Fruit fly (Drosophila melanogaster) whole organism, embryonic: ENCODE results near the gene Mst89B.
A peak's percentile ranks its signal among the peaks of the same experiment; 100 is the strongest.

Source experiments
- Antp ChIP-seq: fragments of 200-800 bp; sonication (Bioruptor generic); optimal IDR thresholded peaks from 3 replicates; lab custom pipeline; 2016; ENCODE audit warnings: missing biosample characterization, missing genetic modification characterization
- B-H2 ChIP-seq: fragments of 200-800 bp; sonication (Bioruptor generic); optimal IDR thresholded peaks from 2 replicates; lab custom pipeline; 2018; ENCODE audit warnings: missing biosample characterization, mild to moderate bottlenecking, missing genetic modification characterization
- CG12071 ChIP-seq: fragments of 200-800 bp; sonication (Bioruptor generic); optimal IDR thresholded peaks from 3 replicates; lab custom pipeline; 2018; ENCODE audit warnings: missing biosample characterization, mild to moderate bottlenecking, missing genetic modification characterization
- CG14050 ChIP-seq: fragments of 200-800 bp; sonication (Bioruptor generic); IDR thresholded peaks from 3 replicates; pipeline ENCODE4 v1.3.6; 2022; ENCODE audit warnings: missing biosample characterization, missing genetic modification characterization
- CG16863 ChIP-seq: fragments of 200-800 bp; sonication (Bioruptor generic); optimal IDR thresholded peaks from 3 replicates; lab custom pipeline; 2016; ENCODE audit warnings: missing biosample characterization, missing genetic modification characterization
- CG1792 ChIP-seq: fragments of 200-800 bp; sonication (Bioruptor generic); optimal IDR thresholded peaks from 2 replicates; lab custom pipeline; 2016; ENCODE audit warnings: missing biosample characterization, missing genetic modification characterization
- CG30403 ChIP-seq: fragments of 200-800 bp; sonication (Bioruptor generic); optimal IDR thresholded peaks from 3 replicates; lab custom pipeline; 2016; ENCODE audit warnings: missing biosample characterization, missing genetic modification characterization
- CG32772 ChIP-seq: fragments of 200-800 bp; sonication (Bioruptor generic); IDR thresholded peaks from 2 replicates; pipeline ENCODE4 v1.3.6; 2022; ENCODE audit warnings: missing biosample characterization, missing genetic modification characterization
- CG34422 ChIP-seq: fragments of 200-800 bp; sonication (Bioruptor generic); IDR thresholded peaks from 3 replicates; pipeline ENCODE4 v1.3.6; 2022; ENCODE audit warnings: missing biosample characterization, missing genetic modification characterization
- CG3838 ChIP-seq: fragments of 200-800 bp; sonication (Bioruptor generic); optimal IDR thresholded peaks from 3 replicates; lab custom pipeline; 2016; ENCODE audit warnings: missing biosample characterization, missing genetic modification characterization
- CG3995 ChIP-seq: fragments of 200-800 bp; sonication (Bioruptor generic); optimal IDR thresholded peaks from 3 replicates; lab custom pipeline; 2016; ENCODE audit warnings: missing biosample characterization, missing genetic modification characterization
- CG4730 ChIP-seq: fragments of 200-800 bp; sonication (Bioruptor generic); IDR thresholded peaks from 2 replicates; pipeline ENCODE4 v1.3.6; 2022; ENCODE audit warnings: missing biosample characterization, missing genetic modification characterization
- CG6254 ChIP-seq: fragments of 200-800 bp; sonication (Bioruptor generic); optimal IDR thresholded peaks from 3 replicates; lab custom pipeline; 2017; ENCODE audit warnings: mild to moderate bottlenecking, missing biosample characterization, missing genetic modification reagents, missing genetic modification characterization
- CG7745 ChIP-seq: fragments of 200-800 bp; sonication (Bioruptor generic); optimal IDR thresholded peaks from 2 replicates; lab custom pipeline; 2018; ENCODE audit warnings: missing biosample characterization, mild to moderate bottlenecking, missing genetic modification characterization, moderate library complexity
- CG7987 ChIP-seq: fragments of 200-800 bp; sonication (Bioruptor generic); optimal IDR thresholded peaks from 2 replicates; lab custom pipeline; 2018; ENCODE audit warnings: missing biosample characterization, mild to moderate bottlenecking, missing genetic modification characterization, moderate library complexity
- CG8924 ChIP-seq: fragments of 200-800 bp; optimal IDR thresholded peaks from 3 replicates; lab custom pipeline; 2019; ENCODE audit warnings: missing biosample characterization, mild to moderate bottlenecking, missing genetic modification characterization, moderate library complexity
- CG9797 ChIP-seq: fragments of 200-800 bp; sonication (Bioruptor generic); optimal IDR thresholded peaks from 3 replicates; lab custom pipeline; 2018; ENCODE audit warnings: missing biosample characterization, mild to moderate bottlenecking, missing genetic modification characterization
- CHES-1-like ChIP-seq: fragments of 200-800 bp; sonication (Bioruptor generic); optimal IDR thresholded peaks from 2 replicates; lab custom pipeline; 2016; ENCODE audit warnings: missing biosample characterization, missing genetic modification characterization
- Camta ChIP-seq: fragments of 200-800 bp; sonication (Bioruptor generic); optimal IDR thresholded peaks from 2 replicates; lab custom pipeline; 2016; ENCODE audit warnings: missing biosample characterization, missing genetic modification characterization
- D ChIP-seq, 2 experiments: fragments of 200-800 bp in 1 of 2; fragments of >200 bp in 1 of 2; sonication (Bioruptor generic) in 1 of 2; optimal IDR thresholded peaks; 2 replicates in 1 of 2; 3 replicates in 1 of 2; lab custom pipeline; 2017; ENCODE audit warnings: mild to moderate bottlenecking in 1 of 2, missing biosample characterization in 1 of 2, missing genetic modification characterization in 1 of 2, missing genetic modification reagents in 1 of 2
- Dp ChIP-seq: fragments of 200-800 bp; sonication (Bioruptor generic); optimal IDR thresholded peaks from 2 replicates; lab custom pipeline; 2018; ENCODE audit warnings: missing biosample characterization, mild to moderate bottlenecking, missing genetic modification characterization, moderate library complexity
- Eip74EF ChIP-seq, 2 experiments: fragments of 200-800 bp in 1 of 2; fragments of >200 bp in 1 of 2; sonication (Bioruptor generic) in 1 of 2; optimal IDR thresholded peaks; 2 replicates each; lab custom pipeline; 2017 to 2019; ENCODE audit warnings: missing biosample characterization in 2 of 2, missing genetic modification characterization in 2 of 2, mild to moderate bottlenecking in 1 of 2, moderate library complexity in 1 of 2
- H2.0 ChIP-seq: fragments of 200-800 bp; sonication (Bioruptor generic); IDR thresholded peaks from 2 replicates; pipeline ENCODE4 v1.3.6; 2022; ENCODE audit warnings: missing biosample characterization, missing genetic modification characterization
- Hand ChIP-seq: fragments of 200-800 bp; sonication (Bioruptor generic); optimal IDR thresholded peaks from 2 replicates; lab custom pipeline; 2017; ENCODE audit warnings: mild to moderate bottlenecking, missing biosample characterization, missing genetic modification reagents, missing genetic modification characterization
- Hr51 ChIP-seq, 2 experiments: fragments of 200-800 bp; sonication (Bioruptor generic); optimal IDR thresholded peaks; 2 replicates in 1 of 2; 3 replicates in 1 of 2; lab custom pipeline; 2016 to 2018; ENCODE audit warnings: missing biosample characterization in 2 of 2, missing genetic modification characterization in 2 of 2, mild to moderate bottlenecking in 1 of 2, moderate library complexity in 1 of 2
- Hsf ChIP-seq: fragments of 200-800 bp; sonication (Bioruptor generic); optimal IDR thresholded peaks from 3 replicates; lab custom pipeline; 2016; ENCODE audit warnings: missing biosample characterization, missing genetic modification characterization
- MESR4 ChIP-seq: fragments of 200-800 bp; sonication (Bioruptor generic); optimal IDR thresholded peaks from 2 replicates; lab custom pipeline; 2018; ENCODE audit warnings: missing biosample characterization, mild to moderate bottlenecking, missing genetic modification characterization, moderate library complexity
- Mad ChIP-seq: fragments of 200-800 bp; sonication (Bioruptor generic); optimal IDR thresholded peaks from 2 replicates; lab custom pipeline; 2016; ENCODE audit warnings: missing biosample characterization, missing genetic modification characterization
- Myb ChIP-seq: fragments of 200-800 bp; sonication (Bioruptor generic); optimal IDR thresholded peaks from 2 replicates; lab custom pipeline; 2016; ENCODE audit warnings: missing biosample characterization, missing genetic modification characterization
- Sry-β ChIP-seq: fragments of 200-800 bp; sonication (Bioruptor generic); optimal IDR thresholded peaks from 2 replicates; lab custom pipeline; 2018; ENCODE audit warnings: missing biosample characterization, mild to moderate bottlenecking, missing genetic modification characterization, moderate library complexity
- bsh ChIP-seq, 2 experiments: fragments of 200-800 bp; sonication (Bioruptor generic); optimal IDR thresholded peaks; 2 replicates each; lab custom pipeline; 2017 to 2018; ENCODE audit warnings: mild to moderate bottlenecking in 2 of 2, missing biosample characterization in 2 of 2, missing genetic modification characterization in 2 of 2, moderate library complexity in 1 of 2
- cwo ChIP-seq: fragments of 200-800 bp; sonication (Bioruptor generic); optimal IDR thresholded peaks from 3 replicates; lab custom pipeline; 2017; ENCODE audit warnings: missing biosample characterization, missing genetic modification characterization, mild to moderate bottlenecking, moderate library complexity, missing genetic modification reagents
- dm ChIP-seq: fragments of 200-800 bp; sonication (Bioruptor generic); optimal IDR thresholded peaks from 3 replicates; lab custom pipeline; 2016; ENCODE audit warnings: missing biosample characterization, missing genetic modification characterization
- exex ChIP-seq: fragments of 200-800 bp; sonication (Bioruptor generic); optimal IDR thresholded peaks from 4 replicates; lab custom pipeline; 2018; ENCODE audit warnings: missing biosample characterization, mild to moderate bottlenecking, missing genetic modification characterization, moderate library complexity
- grau ChIP-seq: fragments of 200-800 bp; optimal IDR thresholded peaks from 3 replicates; lab custom pipeline; 2019; ENCODE audit warnings: missing biosample characterization, mild to moderate bottlenecking, missing genetic modification characterization, moderate library complexity
- kay ChIP-seq: fragments of 200-800 bp; sonication (Bioruptor generic); optimal IDR thresholded peaks from 2 replicates; lab custom pipeline; 2016; ENCODE audit warnings: missing biosample characterization, missing genetic modification characterization
- kni ChIP-seq: fragments of 200-800 bp; sonication (Bioruptor generic); optimal IDR thresholded peaks from 3 replicates; lab custom pipeline; 2017; ENCODE audit warnings: mild to moderate bottlenecking, missing biosample characterization, missing genetic modification reagents, missing genetic modification characterization
- lbe ChIP-seq: fragments of 200-800 bp; sonication (Bioruptor generic); optimal IDR thresholded peaks from 2 replicates; lab custom pipeline; 2016; ENCODE audit warnings: missing biosample characterization, mild to moderate bottlenecking, missing genetic modification characterization
- lilli ChIP-seq: fragments of 200-800 bp; sonication (Bioruptor generic); optimal IDR thresholded peaks from 3 replicates; lab custom pipeline; 2016; ENCODE audit warnings: missing biosample characterization, missing genetic modification characterization
- lmd ChIP-seq: fragments of 200-800 bp; sonication (Bioruptor generic); IDR thresholded peaks from 2 replicates; pipeline ENCODE4 v1.3.6; 2022; ENCODE audit warnings: missing biosample characterization, missing genetic modification characterization
- nmo ChIP-seq: fragments of 200-800 bp; sonication (Bioruptor generic); optimal IDR thresholded peaks from 2 replicates; lab custom pipeline; 2018; ENCODE audit warnings: missing biosample characterization, mild to moderate bottlenecking, missing genetic modification characterization, moderate library complexity
- onecut ChIP-seq: fragments of 200-800 bp; sonication (Bioruptor generic); IDR thresholded peaks from 2 replicates; pipeline ENCODE4 v1.3.6; 2022; ENCODE audit warnings: missing biosample characterization, missing genetic modification characterization
- sens-2 ChIP-seq: fragments of 200-800 bp; sonication (Bioruptor generic); IDR thresholded peaks from 2 replicates; pipeline ENCODE4 v1.3.6; 2022; ENCODE audit warnings: missing biosample characterization, missing genetic modification characterization
- slbo ChIP-seq: fragments of 200-800 bp; sonication (Bioruptor generic); IDR thresholded peaks from 2 replicates; pipeline ENCODE4 v1.3.6; 2022; ENCODE audit warnings: missing biosample characterization, missing genetic modification characterization
- sob ChIP-seq: fragments of 200-800 bp; sonication (Bioruptor generic); IDR thresholded peaks from 2 replicates; pipeline ENCODE4 v1.3.6; 2022; ENCODE audit warnings: missing biosample characterization, missing genetic modification characterization
- tap ChIP-seq: fragments of 200-800 bp; optimal IDR thresholded peaks from 3 replicates; lab custom pipeline; 2019; ENCODE audit warnings: missing biosample characterization, mild to moderate bottlenecking, missing genetic modification characterization, moderate library complexity
- trem ChIP-seq: fragments of 200-800 bp; optimal IDR thresholded peaks from 3 replicates; lab custom pipeline; 2019; ENCODE audit warnings: missing biosample characterization, mild to moderate bottlenecking, missing genetic modification characterization, moderate library complexity
- twi ChIP-seq: fragments of 200-800 bp; optimal IDR thresholded peaks from 2 replicates; lab custom pipeline; 2019; ENCODE audit warnings: missing biosample characterization, mild to moderate bottlenecking, missing genetic modification characterization, moderate library complexity
- z ChIP-seq: fragments of 200-800 bp; sonication (Bioruptor generic); IDR thresholded peaks from 3 replicates; pipeline ENCODE4 v1.3.6; 2022; ENCODE audit warnings: missing biosample characterization, missing genetic modification characterization
- zf30C ChIP-seq: fragments of 200-800 bp; sonication (Bioruptor generic); optimal IDR thresholded peaks from 3 replicates; lab custom pipeline; 2018; ENCODE audit warnings: missing biosample characterization, mild to moderate bottlenecking, missing genetic modification characterization

The Mst89B gene

dm6 chr3R:16242461-16242934 is 24.3 kb upstream of the Mst89B start (continued):
- no peak for TF ChIP-seq sob (GFP tag; lab: Robert Waterston, UW)
- peak; percentile 72 for TF ChIP-seq CG8924 (tag; lab: Kevin White, UChicago)
- TF ChIP-seq CHES-1-like (GFP tag; lab: Kevin White, UChicago) = peak; percentile 61
- no peak for TF ChIP-seq Hsf (GFP tag; lab: Kevin White, UChicago)
- peak; percentile 65 for TF ChIP-seq twi
- peak; percentile 72 for TF ChIP-seq lbe (GFP tag; lab: Kevin White, UChicago)
- TF ChIP-seq tap = peak; percentile 56
- no peak for TF ChIP-seq CG32772 (GFP tag; lab: Robert Waterston, UW)
- no peak for TF ChIP-seq CG3995 (GFP tag; lab: Kevin White, UChicago)
- TF ChIP-seq sens-2 (GFP tag; lab: Robert Waterston, UW) = no peak
- TF ChIP-seq zf30C (GFP tag; lab: Kevin White, UChicago) = peak; percentile 29
- peak; percentile 34 for TF ChIP-seq CG3838 (GFP tag; lab: Kevin White, UChicago)
- TF ChIP-seq Hand (GFP tag; lab: Kevin White, UChicago) = peak; percentile 62
- TF ChIP-seq kay (GFP tag; lab: Kevin White, UChicago) = peak; percentile 68
- peak; percentile 39 for TF ChIP-seq lilli (GFP tag; lab: Kevin White, UChicago)
- peak; percentile 53 for TF ChIP-seq dm (GFP tag; lab: Kevin White, UChicago)
- no peak for TF ChIP-seq lmd (GFP tag; lab: Robert Waterston, UW)
- peak in 1 of 2 experiments; percentile 64 for TF ChIP-seq Eip74EF (GFP tag; optimal IDR thresholded peaks at IDR 0.05; lab: Kevin White, UChicago)
- peak; percentile 84 for TF ChIP-seq CG7987 (GFP tag; lab: Kevin White, UChicago)
- no peak for TF ChIP-seq z (GFP tag; lab: Robert Waterston, UW)
- peak; percentile 53 for TF ChIP-seq CG7745
- TF ChIP-seq Antp (GFP tag; lab: Kevin White, UChicago) = peak; percentile 6
- peak; percentile 96 for TF ChIP-seq D (optimal IDR thresholded peaks at IDR 0.05; lab: Kevin White, UChicago)
- TF ChIP-seq D (GFP tag; optimal IDR thresholded peaks at IDR 0.05; lab: Kevin White, UChicago) = peak; percentile 20
- TF ChIP-seq CG12071 (GFP tag; lab: Kevin White, UChicago) = peak; percentile 52
- peak; percentile 27 for TF ChIP-seq CG6254 (GFP tag; lab: Kevin White, UChicago)
- peak; percentile 48 to 60 for TF ChIP-seq Hr51 (GFP tag; optimal IDR thresholded peaks at IDR 0.05; lab: Kevin White, UChicago)
- TF ChIP-seq CG34422 (GFP tag; lab: Robert Waterston, UW) = no peak
- peak; percentile 86 for TF ChIP-seq cwo (GFP tag; lab: Kevin White, UChicago)
- TF ChIP-seq B-H2 = peak; percentile 36
- TF ChIP-seq slbo = no peak
- no peak for TF ChIP-seq Sry-β (GFP tag; lab: Kevin White, UChicago)
- peak; percentile 41; the same call in 1 of the 2 replicates for TF ChIP-seq onecut
- no peak for TF ChIP-seq CG9797 (GFP tag; lab: Kevin White, UChicago)
- TF ChIP-seq nmo = peak; percentile 41
- no peak for TF ChIP-seq CG14050 (GFP tag; lab: Robert Waterston, UW)
- TF ChIP-seq Mad (GFP tag; lab: Kevin White, UChicago) = no peak
- TF ChIP-seq CG1792 (GFP tag; lab: Kevin White, UChicago) = no peak
- peak; percentile 100 for TF ChIP-seq kni (GFP tag; lab: Kevin White, UChicago)
- TF ChIP-seq CG4730 = no peak
- peak; percentile 18 for TF ChIP-seq CG16863 (GFP tag; lab: Kevin White, UChicago)
- peak; percentile 10 for TF ChIP-seq exex
- peak; percentile 50 for TF ChIP-seq trem (tag; lab: Kevin White, UChicago)
- TF ChIP-seq MESR4 (GFP tag; lab: Kevin White, UChicago) = peak; percentile 36
- no peak for TF ChIP-seq CG30403 (GFP tag; lab: Kevin White, UChicago)
- peak; percentile 49 for TF ChIP-seq Dp (GFP tag; lab: Kevin White, UChicago)
- TF ChIP-seq Camta (GFP tag; lab: Kevin White, UChicago) = peak; percentile 23
- TF ChIP-seq bsh (GFP tag; optimal IDR thresholded peaks at IDR 0.05; lab: Kevin White, UChicago) = peak in 1 of 2 experiments; percentile 50
- peak; percentile 34 for TF ChIP-seq Myb
- TF ChIP-seq grau (tag; lab: Kevin White, UChicago) = peak; percentile 34
- no peak for TF ChIP-seq H2.0 (GFP tag; lab: Robert Waterston, UW)
